Worm (Caenorhabditis elegans) whole organism, L3 larva: ENCODE data around the gene F56D6.19.

Experiments
- ZK546.5 ChIP-seq: sonication (generic microtip); optimal IDR thresholded peaks from 2 replicates; lab custom pipeline; 2017; ENCODE audit warnings: missing biosample characterization, missing genetic modification characterization
- aly-2 ChIP-seq: fragments of 150-350 bp; optimal IDR thresholded peaks from 2 replicates; lab custom pipeline; 2014; ENCODE audit warnings: missing biosample characterization, missing genetic modification characterization
- egl-5 ChIP-seq: fragments of 150-350 bp; optimal IDR thresholded peaks from 2 replicates; lab custom pipeline; 2017; ENCODE audit warnings: missing biosample characterization, missing genetic modification reagents, missing genetic modification characterization, inconsistent platforms
- eor-1 ChIP-seq, 2 experiments: fragments of 150-350 bp; optimal IDR thresholded peaks; 2 replicates each; lab custom pipeline; 2014 to 2018; ENCODE audit warnings: missing biosample characterization in 2 of 2, missing genetic modification characterization in 2 of 2
- fkh-10 ChIP-seq: sonication (generic microtip); optimal IDR thresholded peaks from 2 replicates; lab custom pipeline; 2017; ENCODE audit warnings: missing biosample characterization, missing genetic modification reagents, missing genetic modification characterization
- nhr-28 ChIP-seq: fragments of 150-350 bp; optimal IDR thresholded peaks from 2 replicates; lab custom pipeline; 2014; ENCODE audit warnings: missing biosample characterization, missing genetic modification characterization
- nhr-76 ChIP-seq: fragments of 150-350 bp; sonication (generic microtip); optimal IDR thresholded peaks from 5 replicates; lab custom pipeline; 2014; ENCODE audit warnings: missing biosample characterization, missing genetic modification characterization
- nhr-77 ChIP-seq: fragments of 150-350 bp; optimal IDR thresholded peaks from 2 replicates; lab custom pipeline; 2014; ENCODE audit warnings: missing biosample characterization, missing genetic modification characterization
- snpc-4 ChIP-seq: fragments of 150-350 bp; optimal IDR thresholded peaks from 2 replicates; lab custom pipeline; 2014; ENCODE audit warnings: missing biosample characterization, missing genetic modification characterization
- zag-1 ChIP-seq: fragments of 150-350 bp; optimal IDR thresholded peaks from 2 replicates; lab custom pipeline; 2014; ENCODE audit warnings: missing biosample characterization, missing genetic modification characterization

ce11 chrIV:3892027-3892426 lies 22.5 kb upstream of the F56D6.19 start, which contains the start of gene F56D6.9:
- TF ChIP-seq aly-2 (tag; lab: Kevin White, UChicago) (no peak), nhr-76 (tag; lab: Kevin White, UChicago) (no peak), nhr-77 (tag; lab: Kevin White, UChicago) (no peak), nhr-28 (no peak), ZK546.5 (no peak), fkh-10 (GFP tag; lab: Kevin White, UChicago) (no peak), snpc-4 (tag; lab: Kevin White, UChicago) (no peak), eor-1 (tag; optimal IDR thresholded peaks at IDR 0.05; lab: Kevin White, UChicago) (no peak), egl-5 (tag; lab: Kevin White, UChicago) (no peak), zag-1 (tag; lab: Kevin White, UChicago) (no peak)
